Fruit fly (Drosophila melanogaster) whole organism, prepupa: Measurements from ENCODE around the gene Helz.

Experiments
- CG11762 ChIP-seq: fragments of 200-800 bp; sonication (Bioruptor generic); optimal IDR thresholded peaks from 3 replicates; lab custom pipeline; 2016; ENCODE audit warnings: missing biosample characterization, missing genetic modification characterization; ENCODE audit not compliant: insufficient read depth
- Eip78C ChIP-seq: fragments of 200-800 bp; sonication (Bioruptor generic); peaks from one replicate; lab custom pipeline; 2016; ENCODE audit warnings: missing biosample characterization, missing genetic modification characterization

DNA sequence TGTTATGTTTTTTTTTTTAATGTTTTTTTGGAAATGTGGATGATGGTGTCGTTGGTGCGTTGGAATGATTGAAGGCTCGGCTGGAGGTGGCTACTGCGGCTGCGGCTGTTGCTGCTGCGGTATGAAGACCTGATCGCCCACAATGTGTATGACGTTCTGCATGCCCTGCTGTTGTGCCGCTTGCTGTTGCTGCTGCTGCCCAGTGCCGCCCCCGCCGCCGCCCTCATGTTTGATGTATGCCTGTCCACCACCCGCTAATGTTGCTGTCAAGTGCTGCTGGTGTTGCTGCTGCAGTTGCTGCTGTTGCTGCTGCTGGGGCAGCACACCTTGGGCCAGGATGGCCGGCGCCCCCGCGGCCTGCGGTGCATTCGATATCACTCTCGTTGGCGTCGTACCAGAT, 36.9 kb upstream of the Helz start:
- TF ChIP-seq Eip78C (GFP tag; lab: Kevin White, UChicago) (no peak), CG11762 (GFP tag; lab: Kevin White, UChicago) (no peak)
